Fruit fly (Drosophila melanogaster): ENCODE measurements around the gene Anp.

dm6 chr3R:30246603-30247002, 36.9 kb downstream of the Anp start, which contains the start of gene CG9733:
- TF ChIP-seq Myc (optimal IDR thresholded peaks at IDR 0.05) (no peak), psq (optimal IDR thresholded peaks at IDR 0.05) (no peak)

All from Kc167 (cell line).